Fruit fly (Drosophila melanogaster): ENCODE data around the gene CG42588.

Gene CG42588

DNA sequence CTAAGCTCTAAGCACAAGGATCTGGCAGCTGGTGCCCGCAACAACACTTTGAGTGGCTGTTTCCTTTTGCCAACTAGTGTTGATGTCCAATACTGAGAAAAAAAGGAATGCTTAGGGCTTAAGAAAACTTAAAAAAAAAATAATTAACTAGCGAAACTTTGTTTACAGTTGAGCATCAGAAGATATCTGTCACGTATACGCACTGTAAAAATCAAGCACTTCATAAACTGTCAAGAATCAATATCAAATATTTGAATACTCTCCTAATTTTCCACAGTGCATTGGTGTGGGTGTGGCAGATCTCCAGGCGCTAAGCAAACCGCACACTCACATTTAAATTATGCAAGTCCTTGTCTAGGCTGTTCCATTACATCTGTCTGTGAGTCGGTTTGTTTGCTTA lies 60.2 kb downstream of the CG42588 start (continued):
- TF ChIP-seq CG9797 (GFP tag; optimal IDR thresholded peaks at IDR 0.05) (no peak), BEAF-32 (GFP tag; optimal IDR thresholded peaks at IDR 0.05) (no peak), Xrp1 (GFP tag; IDR thresholded peaks at IDR 0.05) (no peak), stc (GFP tag; IDR thresholded peaks at IDR 0.05) (no peak), row (GFP tag; IDR thresholded peaks at IDR 0.05) (peak; percentile 61; the same call in 2 of the 3 replicates), Vsx1 (GFP tag; optimal IDR thresholded peaks at IDR 0.05) (no peak), CG31365 (tag; optimal IDR thresholded peaks at IDR 0.05) (no peak), gsb-n (tag; optimal IDR thresholded peaks at IDR 0.05) (no peak), Rx (GFP tag; IDR thresholded peaks at IDR 0.05) (no peak), sob (GFP tag; IDR thresholded peaks at IDR 0.05) (peak; percentile 22; the same call in 1 of the 2 replicates), CG7839 (tag; optimal IDR thresholded peaks at IDR 0.05) (peak; percentile 40), chinmo (GFP tag; IDR thresholded peaks at IDR 0.05; ENCODE audit: partially characterized antibody) (no peak), Jarid2 (GFP tag; optimal IDR thresholded peaks at IDR 0.05) (no peak), chn (GFP tag; optimal IDR thresholded peaks at IDR 0.05) (no peak), dysf (GFP tag; IDR thresholded peaks at IDR 0.05) (peak; percentile 20; the same call in 1 of the 3 replicates), cas (GFP tag; IDR thresholded peaks at IDR 0.05) (no peak), dmrt99B (tag; optimal IDR thresholded peaks at IDR 0.05) (peak; percentile 27), kni (GFP tag; optimal IDR thresholded peaks at IDR 0.05) (no peak), CG11456 (GFP tag; IDR thresholded peaks at IDR 0.05) (no peak), CG8359 (GFP tag; optimal IDR thresholded peaks at IDR 0.05; ENCODE audit: borderline replicate concordance) (no peak), CG2202 (tag; optimal IDR thresholded peaks at IDR 0.05) (no peak), Camta (GFP tag; optimal IDR thresholded peaks at IDR 0.05) (no peak), bsh (GFP tag; optimal IDR thresholded peaks at IDR 0.05) (no peak), CG6791 (GFP tag; IDR thresholded peaks at IDR 0.05; ENCODE audit: partially characterized antibody) (no peak), slou (GFP tag; optimal IDR thresholded peaks at IDR 0.05) (no peak), Spps (tag; optimal IDR thresholded peaks at IDR 0.05) (no peak), hth (optimal IDR thresholded peaks at IDR 0.05) (no peak), CG31388 (GFP tag; optimal IDR thresholded peaks at IDR 0.05) (no peak), E2f2 (GFP tag; IDR thresholded peaks at IDR 0.05) (no peak), CG8765 (GFP tag; IDR thresholded peaks at IDR 0.05) (no peak), kay (GFP tag; optimal IDR thresholded peaks at IDR 0.05) (no peak), CG7372 (GFP tag; IDR thresholded peaks at IDR 0.05) (no peak), ap (GFP tag; IDR thresholded peaks at IDR 0.05) (no peak), Adf1 (GFP tag; IDR thresholded peaks at IDR 0.05) (no peak), scrt (GFP tag; optimal IDR thresholded peaks at IDR 0.05) (peak; percentile 31), CG15011 (GFP tag; optimal IDR thresholded peaks at IDR 0.05) (no peak), CG10366 (GFP tag; IDR thresholded peaks at IDR 0.05) (no peak; the same call in 1 of the 2 replicates), pan (optimal IDR thresholded peaks at IDR 0.05) (no peak), pan (GFP tag; optimal IDR thresholded peaks at IDR 0.05 in 1 of 2, IDR thresholded peaks at IDR 0.05 in 1 of 2) (no peak), CG11085 (GFP tag; IDR thresholded peaks at IDR 0.05) (0 out of 2 replicates have a peak, but pooled peaks have one; percentile 18), crp (GFP tag; optimal IDR thresholded peaks at IDR 0.05) (no peak), D19A (tag; optimal IDR thresholded peaks at IDR 0.05) (no peak), CG11504 (tag; optimal IDR thresholded peaks at IDR 0.05) (no peak), Ets65A (GFP tag) (peak; percentile 93), BtbVII (GFP tag; optimal IDR thresholded peaks at IDR 0.05) (no peak), CG10274 (GFP tag; optimal IDR thresholded peaks at IDR 0.05) (no peak), CG8478 (optimal IDR thresholded peaks at IDR 0.05) (no peak), tup (GFP tag; optimal IDR thresholded peaks at IDR 0.05) (no peak), en (GFP tag; optimal IDR thresholded peaks at IDR 0.05) (no peak), CG10654 (GFP tag; optimal IDR thresholded peaks at IDR 0.05) (no peak), CG1647 (GFP tag; optimal IDR thresholded peaks at IDR 0.05) (no peak), TFAM (GFP tag; optimal IDR thresholded peaks at IDR 0.05) (no peak)
